Worm (Caenorhabditis elegans) whole organism, midembryonic: ENCODE measurements around the gene cyp-35B3.

Experiments used
- T22C8.4 ChIP-seq: fragments of 200-800 bp; sonication (Bioruptor generic); IDR thresholded peaks from 2 replicates; pipeline ENCODE4 v1.3.6; 2022; ENCODE audit warnings: missing genetic modification characterization, missing compliant biosample characterization
- cog-1 ChIP-seq: sonication (generic microtip); optimal IDR thresholded peaks from 2 replicates; lab custom pipeline; 2016; ENCODE audit warnings: missing genetic modification characterization, missing compliant biosample characterization
- flt-1 ChIP-seq: fragments of 200-800 bp; sonication (Bioruptor generic); IDR thresholded peaks from 2 replicates; pipeline ENCODE4 v1.3.6; 2022; ENCODE audit warnings: missing genetic modification characterization, missing compliant biosample characterization
- klf-2 ChIP-seq: fragments of 200-800 bp; sonication (Bioruptor generic); conservative IDR thresholded peaks from 2 replicates; pipeline ENCODE4 v1.3.6; 2022; ENCODE audit warnings: missing genetic modification reagents, missing genetic modification characterization, missing compliant biosample characterization
- med-1 ChIP-seq: sonication (generic microtip); optimal IDR thresholded peaks from 2 replicates; lab custom pipeline; 2017; ENCODE audit warnings: missing genetic modification characterization, mild to moderate bottlenecking, missing compliant biosample characterization, antibody characterized with exemption, missing genetic modification reagents; ENCODE audit not compliant: insufficient read depth
- ref-1 ChIP-seq: fragments of 200-800 bp; sonication (Bioruptor generic); conservative IDR thresholded peaks from 2 replicates; pipeline ENCODE4 v1.3.6; 2022; ENCODE audit warnings: missing genetic modification reagents, missing genetic modification characterization, missing compliant biosample characterization
- tab-1 ChIP-seq: fragments of 200-800 bp; sonication (Bioruptor generic); IDR thresholded peaks from 2 replicates; pipeline ENCODE4 v1.3.6; 2022; ENCODE audit warnings: missing genetic modification characterization, missing compliant biosample characterization
- ztf-23 ChIP-seq: fragments of 200-800 bp; sonication (Bioruptor generic); IDR thresholded peaks from 2 replicates; pipeline ENCODE4 v1.3.6; 2022; ENCODE audit warnings: missing genetic modification reagents, missing genetic modification characterization, missing compliant biosample characterization
- ztf-29 ChIP-seq: fragments of 200-800 bp; sonication (Bioruptor generic); IDR thresholded peaks from 2 replicates; pipeline ENCODE4 v1.3.6; 2022; ENCODE audit warnings: missing genetic modification reagents, missing genetic modification characterization, missing compliant biosample characterization

cyp-35B3 gene

DNA sequence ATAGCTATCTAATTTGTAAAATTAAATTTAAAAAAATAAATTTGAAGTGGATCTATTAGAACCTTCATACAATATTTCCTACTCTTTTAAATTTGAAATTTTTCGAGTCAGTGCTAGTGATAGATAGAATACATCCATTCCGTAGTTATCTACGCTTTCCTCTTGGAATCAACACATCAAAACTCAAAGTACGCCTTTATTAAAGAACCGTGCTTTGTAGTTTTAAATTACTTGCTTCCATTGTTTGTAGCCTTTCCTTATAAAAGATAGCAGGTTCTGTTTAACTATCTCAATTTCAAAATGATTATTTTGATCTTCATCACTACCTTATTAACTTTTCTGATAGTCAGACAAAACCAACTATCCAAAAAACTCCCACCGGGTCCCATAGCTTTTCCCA is at the start of gene cyp-35B3:
cyp-35B3 (plus strand) TSS at position 301 of the 400 bp plus-strand sequence.
- no peak for TF ChIP-seq cog-1 (tag; lab: Kevin White, UChicago)
- TF ChIP-seq tab-1 (GFP tag; lab: Robert Waterston, UW): no peak
- TF ChIP-seq T22C8.4 (GFP tag; lab: Robert Waterston, UW): no peak
- TF ChIP-seq flt-1 (GFP tag; lab: Robert Waterston, UW): no peak
- no peak for TF ChIP-seq med-1 (GFP tag; lab: Kevin White, UChicago)
- TF ChIP-seq ztf-29 (GFP tag; lab: Robert Waterston, UW): no peak
- TF ChIP-seq ztf-23 (GFP tag; lab: Robert Waterston, UW): no peak
- TF ChIP-seq klf-2: no peak
- TF ChIP-seq ref-1 (GFP tag; lab: Robert Waterston, UW): no peak

DNA sequence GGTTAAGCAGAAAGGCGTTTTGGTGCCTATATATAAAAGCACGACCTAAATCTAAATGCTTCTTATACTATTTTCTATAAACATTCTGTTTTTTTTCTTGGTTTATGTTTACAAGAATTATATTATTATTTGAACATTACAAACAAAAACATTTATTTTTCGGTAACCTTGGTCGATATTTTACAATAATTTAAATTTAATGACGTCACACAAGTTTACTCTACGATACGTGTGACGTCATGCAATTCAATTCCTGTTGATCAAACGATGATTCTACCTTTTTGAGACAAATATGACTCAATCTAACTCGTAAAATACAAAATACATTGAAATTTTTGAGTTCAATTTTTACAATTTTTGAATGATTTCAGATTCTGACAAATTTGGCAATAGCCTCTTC is 49.1 kb upstream of the cyp-35B3 start:
- TF ChIP-seq ref-1 (GFP tag; lab: Robert Waterston, UW): no peak
- TF ChIP-seq med-1 (GFP tag; lab: Kevin White, UChicago): no peak
- TF ChIP-seq ztf-29 (GFP tag; lab: Robert Waterston, UW): no peak
- TF ChIP-seq tab-1 (GFP tag; lab: Robert Waterston, UW): no peak
- TF ChIP-seq cog-1 (tag; lab: Kevin White, UChicago): no peak
- TF ChIP-seq flt-1 (GFP tag; lab: Robert Waterston, UW): no peak
- TF ChIP-seq klf-2: no peak
- no peak for TF ChIP-seq T22C8.4 (GFP tag; lab: Robert Waterston, UW)
- TF ChIP-seq ztf-23 (GFP tag; lab: Robert Waterston, UW): no peak

DNA sequence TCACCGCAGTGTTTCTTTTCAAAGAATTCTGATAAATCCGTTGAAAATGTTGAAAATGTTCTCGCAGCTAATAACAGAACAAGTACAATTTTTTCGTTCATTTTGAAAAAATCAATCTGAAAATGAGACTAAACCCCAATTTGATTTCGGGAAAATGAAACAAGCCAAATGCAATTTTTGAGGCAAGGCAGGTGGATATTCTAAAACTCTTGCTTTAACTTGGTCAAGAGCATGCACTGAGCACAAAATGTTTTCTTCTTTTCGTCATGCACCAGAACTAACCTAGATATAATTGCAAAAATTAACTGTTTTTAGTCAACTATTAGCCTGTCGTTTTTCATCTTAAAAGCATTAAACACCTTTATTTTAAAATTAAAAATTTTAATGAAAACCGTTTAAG is 45.1 kb upstream of the cyp-35B3 start, which contains the start of gene irld-22:
irld-22 (minus strand) TSS at position 101 of the 400 bp plus-strand sequence.
- no peak for TF ChIP-seq ref-1 (GFP tag; lab: Robert Waterston, UW)
- TF ChIP-seq med-1 (GFP tag; lab: Kevin White, UChicago): no peak
- no peak for TF ChIP-seq cog-1 (tag; lab: Kevin White, UChicago)
- TF ChIP-seq klf-2: no peak
- TF ChIP-seq flt-1 (GFP tag; lab: Robert Waterston, UW): no peak
- TF ChIP-seq ztf-23 (GFP tag; lab: Robert Waterston, UW): no peak
- TF ChIP-seq T22C8.4 (GFP tag; lab: Robert Waterston, UW): no peak
- no peak for TF ChIP-seq ztf-29 (GFP tag; lab: Robert Waterston, UW)
- TF ChIP-seq tab-1 (GFP tag; lab: Robert Waterston, UW): no peak

DNA sequence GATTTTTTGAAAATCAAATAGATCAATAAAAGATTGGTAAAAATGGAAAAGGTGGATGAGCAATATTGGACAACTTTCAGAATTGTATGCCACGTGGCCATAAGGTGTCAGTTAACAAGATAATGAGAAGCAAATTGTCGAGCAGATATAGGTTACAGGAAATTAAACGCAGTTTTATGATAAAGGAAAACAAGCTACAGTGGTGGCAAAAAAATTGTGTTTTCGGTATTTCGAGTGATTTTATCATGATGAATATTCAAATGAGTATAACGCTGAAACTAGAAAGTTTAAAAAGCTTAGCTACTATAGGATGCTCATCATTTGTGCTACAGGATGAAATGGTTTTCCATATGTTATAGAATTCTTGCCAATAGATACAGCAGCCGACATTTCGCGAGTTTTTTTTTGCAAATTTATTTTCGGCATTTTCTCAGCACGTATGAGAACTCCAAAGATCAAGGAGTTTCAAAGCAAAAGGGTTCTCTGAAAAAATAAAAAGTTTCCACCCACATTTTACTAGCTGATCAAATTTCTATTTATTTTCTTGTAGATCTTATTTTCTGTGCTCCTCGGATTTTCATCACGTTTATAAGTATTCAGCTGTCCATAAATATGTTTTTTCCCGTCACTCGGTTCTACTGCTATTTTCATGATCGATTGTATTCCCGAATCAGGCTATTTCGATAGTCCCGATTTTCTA is 42.5 kb upstream of the cyp-35B3 start, which contains the start of the genes str-229 and srh-190:
str-229 (minus strand) TSS at position 101 of the 700 bp plus-strand sequence.
srh-190 (plus strand) TSS at position 650 of the 700 bp plus-strand sequence.
- TF ChIP-seq T22C8.4 (GFP tag; lab: Robert Waterston, UW) (no peak), ztf-29 (GFP tag; lab: Robert Waterston, UW) (no peak), tab-1 (GFP tag; lab: Robert Waterston, UW) (no peak), flt-1 (GFP tag; lab: Robert Waterston, UW) (no peak), ztf-23 (GFP tag; lab: Robert Waterston, UW) (no peak), ref-1 (GFP tag; lab: Robert Waterston, UW) (no peak), klf-2 (no peak), cog-1 (tag; lab: Kevin White, UChicago) (no peak)

DNA sequence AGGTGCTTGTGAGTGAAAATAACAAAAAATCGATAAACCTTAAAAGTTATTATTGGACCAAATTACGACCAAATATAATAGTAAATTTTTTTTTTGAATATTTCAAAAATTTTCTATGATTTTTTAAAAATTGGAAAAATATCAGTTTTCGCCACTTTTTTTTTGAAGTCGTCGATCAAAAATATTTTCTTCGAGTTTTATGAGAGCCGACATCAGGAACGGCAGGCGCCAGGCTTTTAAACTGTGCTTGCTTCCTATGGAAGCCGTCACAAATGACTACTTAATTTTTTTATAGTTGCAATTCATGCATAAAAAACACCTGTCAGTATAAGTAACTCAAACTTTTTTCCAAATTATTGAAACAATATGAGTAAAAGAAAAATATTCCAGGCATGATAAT is 41.7 kb upstream of the cyp-35B3 start:
- TF ChIP-seq ref-1 (GFP tag; lab: Robert Waterston, UW) (no peak), ztf-29 (GFP tag; lab: Robert Waterston, UW) (no peak), tab-1 (GFP tag; lab: Robert Waterston, UW) (no peak), ztf-23 (GFP tag; lab: Robert Waterston, UW) (no peak), T22C8.4 (GFP tag; lab: Robert Waterston, UW) (no peak), med-1 (GFP tag; lab: Kevin White, UChicago) (no peak), klf-2 (no peak), cog-1 (tag; lab: Kevin White, UChicago) (no peak), flt-1 (GFP tag; lab: Robert Waterston, UW) (no peak)

DNA sequence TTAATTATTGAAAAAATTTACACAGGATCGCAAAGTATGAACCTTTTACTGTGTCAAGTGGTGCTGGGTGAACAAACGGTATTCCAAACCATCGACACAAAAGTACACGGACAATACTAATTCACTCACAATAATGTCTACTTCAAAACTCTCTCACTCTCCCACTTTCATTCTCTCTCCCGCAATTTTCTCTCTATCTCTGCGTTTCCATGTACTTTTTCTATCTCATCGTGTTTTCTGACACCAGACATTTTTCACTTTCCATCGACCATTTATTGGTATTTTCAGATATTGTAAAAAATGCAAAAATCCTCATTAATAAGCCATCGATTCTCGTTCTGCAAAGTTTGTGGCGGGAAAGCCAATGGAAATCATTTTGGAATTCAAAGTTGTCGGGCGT is 39.3 kb upstream of the cyp-35B3 start, which contains the start of gene nhr-156:
nhr-156 (plus strand) TSS at position 266 of the 400 bp plus-strand sequence.
- TF ChIP-seq ztf-29 (GFP tag; lab: Robert Waterston, UW) (no peak), T22C8.4 (GFP tag; lab: Robert Waterston, UW) (no peak), ztf-23 (GFP tag; lab: Robert Waterston, UW) (no peak), tab-1 (GFP tag; lab: Robert Waterston, UW) (no peak), klf-2 (no peak), ref-1 (GFP tag; lab: Robert Waterston, UW) (no peak), flt-1 (GFP tag; lab: Robert Waterston, UW) (no peak), med-1 (GFP tag; lab: Kevin White, UChicago) (no peak), cog-1 (tag; lab: Kevin White, UChicago) (no peak)

ce11 chrV:3912472-3912871 is 32.7 kb upstream of the cyp-35B3 start, which contains the start of gene srx-68:
srx-68 (plus strand) TSS chrV:3912772.
- no peak for TF ChIP-seq ref-1 (GFP tag; lab: Robert Waterston, UW)
- no peak for TF ChIP-seq flt-1 (GFP tag; lab: Robert Waterston, UW)
- TF ChIP-seq ztf-29 (GFP tag; lab: Robert Waterston, UW): no peak
- TF ChIP-seq cog-1 (tag; lab: Kevin White, UChicago): no peak
- no peak for TF ChIP-seq tab-1 (GFP tag; lab: Robert Waterston, UW)
- TF ChIP-seq klf-2: no peak
- no peak for TF ChIP-seq med-1 (GFP tag; lab: Kevin White, UChicago)
- TF ChIP-seq ztf-23 (GFP tag; lab: Robert Waterston, UW): no peak
- no peak for TF ChIP-seq T22C8.4 (GFP tag; lab: Robert Waterston, UW)

DNA sequence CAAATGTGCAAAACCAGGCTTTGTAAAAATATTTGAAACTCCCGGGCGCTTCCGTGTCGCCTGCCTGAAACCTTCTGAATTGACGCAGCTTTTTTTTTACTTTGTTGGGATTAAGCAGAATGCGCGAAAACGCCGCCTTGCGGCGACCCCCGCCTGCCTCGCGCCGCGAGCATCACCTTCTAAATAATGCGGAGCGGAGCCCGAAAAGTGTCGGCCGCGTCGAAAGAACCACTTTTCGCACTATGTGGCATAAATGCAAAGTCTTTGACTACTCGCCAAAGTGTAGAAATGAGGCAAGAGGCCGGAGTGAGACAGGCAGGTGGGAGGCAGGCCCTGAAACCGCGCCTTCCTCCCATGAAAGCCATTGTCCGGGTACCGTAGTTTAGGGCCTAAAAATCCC is 32.0 kb upstream of the cyp-35B3 start:
- TF ChIP-seq ztf-29 (GFP tag; lab: Robert Waterston, UW): no peak

- TF ChIP-seq tab-1 (GFP tag; lab: Robert Waterston, UW) (no peak), T22C8.4 (GFP tag; lab: Robert Waterston, UW) (no peak), ref-1 (GFP tag; lab: Robert Waterston, UW) (no peak), med-1 (GFP tag; lab: Kevin White, UChicago) (no peak), klf-2 (no peak), ztf-23 (GFP tag; lab: Robert Waterston, UW) (no peak), cog-1 (tag; lab: Kevin White, UChicago) (no peak), flt-1 (GFP tag; lab: Robert Waterston, UW) (no peak), ztf-29 (GFP tag; lab: Robert Waterston, UW) (no peak)
These were observed 28.7 kb upstream of the cyp-35B3 start, which contains the start of gene srx-67 for ce11 chrV:3916480-3916879. srx-67 (plus strand) TSS chrV:3916780.
